Fruit fly (Drosophila melanogaster) whole organism, embryonic: Measurements from ENCODE around the gene Top3beta.

Experiments used
- BEAF-32 ChIP-seq: fragments of 200-800 bp; sonication (Bioruptor generic); optimal IDR thresholded peaks from 3 replicates; lab custom pipeline; 2017; ENCODE audit warnings: missing biosample characterization, missing genetic modification characterization, mild to moderate bottlenecking, moderate library complexity, missing genetic modification reagents
- CG10267 ChIP-seq: fragments of 200-800 bp; sonication (Bioruptor generic); optimal IDR thresholded peaks from 2 replicates; lab custom pipeline; 2018; ENCODE audit warnings: missing biosample characterization, mild to moderate bottlenecking, missing genetic modification characterization, moderate library complexity
- CG10654 ChIP-seq: fragments of 200-800 bp; sonication (Bioruptor generic); optimal IDR thresholded peaks from 2 replicates; lab custom pipeline; 2016; ENCODE audit warnings: missing biosample characterization, missing genetic modification characterization
- CG10959 ChIP-seq: fragments of 200-800 bp; sonication (Bioruptor generic); IDR thresholded peaks from 2 replicates; pipeline ENCODE4 v1.3.6; 2022; ENCODE audit warnings: missing biosample characterization, missing genetic modification characterization
- CG11696 ChIP-seq: fragments of 200-800 bp; sonication (Bioruptor generic); IDR thresholded peaks from 2 replicates; pipeline ENCODE4 v1.3.6; 2022; ENCODE audit warnings: missing biosample characterization, missing genetic modification characterization
- CG13287 ChIP-seq: fragments of 200-800 bp; sonication (Bioruptor generic); IDR thresholded peaks from 2 replicates; pipeline ENCODE4 v1.3.6; 2022; ENCODE audit warnings: missing biosample characterization, missing genetic modification characterization; ENCODE audit not compliant: partially characterized antibody
- CG14710 ChIP-seq: fragments of 200-800 bp; sonication (Bioruptor generic); optimal IDR thresholded peaks from 3 replicates; lab custom pipeline; 2019; ENCODE audit warnings: missing biosample characterization, mild to moderate bottlenecking, missing genetic modification characterization, moderate library complexity
- CG15479 ChIP-seq: fragments of 200-800 bp; sonication (Bioruptor generic); optimal IDR thresholded peaks from 3 replicates; lab custom pipeline; 2019; ENCODE audit warnings: missing biosample characterization, mild to moderate bottlenecking, missing genetic modification characterization, moderate library complexity
- CG15514 ChIP-seq: fragments of 200-800 bp; sonication (Bioruptor generic); optimal IDR thresholded peaks from 3 replicates; lab custom pipeline; 2017; ENCODE audit warnings: missing biosample characterization, missing genetic modification characterization, mild to moderate bottlenecking, moderate library complexity, missing genetic modification reagents
- CG17829 ChIP-seq: fragments of 200-800 bp; optimal IDR thresholded peaks from 2 replicates; lab custom pipeline; 2019; ENCODE audit warnings: missing biosample characterization, mild to moderate bottlenecking, missing genetic modification characterization, moderate library complexity
- CG2199 ChIP-seq: fragments of 200-800 bp; sonication (Bioruptor generic); IDR thresholded peaks from 3 replicates; pipeline ENCODE4 v1.3.6; 2022; ENCODE audit warnings: missing biosample characterization, missing genetic modification characterization
- CG2712 ChIP-seq: fragments of 200-800 bp; optimal IDR thresholded peaks from 3 replicates; lab custom pipeline; 2019; ENCODE audit warnings: missing biosample characterization, mild to moderate bottlenecking, missing genetic modification characterization, moderate library complexity
- CG33213 ChIP-seq: fragments of 200-800 bp; sonication (Bioruptor generic); optimal IDR thresholded peaks from 3 replicates; lab custom pipeline; 2016; ENCODE audit warnings: missing biosample characterization, missing genetic modification characterization
- CG34422 ChIP-seq: fragments of 200-800 bp; sonication (Bioruptor generic); IDR thresholded peaks from 3 replicates; pipeline ENCODE4 v1.3.6; 2022; ENCODE audit warnings: missing biosample characterization, missing genetic modification characterization
- CG42726 ChIP-seq: fragments of 200-800 bp; sonication (Bioruptor generic); IDR thresholded peaks from 2 replicates; pipeline ENCODE4 v1.3.6; 2022; ENCODE audit warnings: missing biosample characterization, missing genetic modification characterization; ENCODE audit not compliant: partially characterized antibody
- CG4617 ChIP-seq: fragments of 200-800 bp; sonication (Bioruptor generic); optimal IDR thresholded peaks from 3 replicates; lab custom pipeline; 2016; ENCODE audit warnings: missing biosample characterization, missing genetic modification characterization, borderline replicate concordance
- CG6791 ChIP-seq: fragments of 200-800 bp; sonication (Bioruptor generic); IDR thresholded peaks from 3 replicates; pipeline ENCODE4 v1.3.6; 2022; ENCODE audit warnings: missing biosample characterization, missing genetic modification characterization; ENCODE audit not compliant: partially characterized antibody
- CG7357 ChIP-seq: fragments of 200-800 bp; sonication (Bioruptor generic); IDR thresholded peaks from 3 replicates; pipeline ENCODE4 v1.3.6; 2022; ENCODE audit warnings: missing biosample characterization, missing genetic modification characterization
- CG7928 ChIP-seq: fragments of 200-800 bp; sonication (Bioruptor generic); optimal IDR thresholded peaks from 2 replicates; lab custom pipeline; 2017; ENCODE audit warnings: missing biosample characterization, mild to moderate bottlenecking, missing genetic modification characterization
- CG9797 ChIP-seq: fragments of 200-800 bp; sonication (Bioruptor generic); optimal IDR thresholded peaks from 3 replicates; lab custom pipeline; 2018; ENCODE audit warnings: missing biosample characterization, mild to moderate bottlenecking, missing genetic modification characterization
- CTCF ChIP-seq: fragments of 200-800 bp; sonication (Bioruptor generic); optimal IDR thresholded peaks from 2 replicates; lab custom pipeline; 2017; ENCODE audit warnings: missing biosample characterization, mild to moderate bottlenecking, missing genetic modification characterization, moderate library complexity
- D ChIP-seq, 2 experiments: fragments of 200-800 bp in 1 of 2; fragments of >200 bp in 1 of 2; sonication (Bioruptor generic) in 1 of 2; optimal IDR thresholded peaks; 2 replicates in 1 of 2; 3 replicates in 1 of 2; lab custom pipeline; 2017; ENCODE audit warnings: mild to moderate bottlenecking in 1 of 2, missing biosample characterization in 1 of 2, missing genetic modification characterization in 1 of 2, missing genetic modification reagents in 1 of 2
- E2f2 ChIP-seq: fragments of 200-800 bp; sonication (Bioruptor generic); IDR thresholded peaks from 2 replicates; pipeline ENCODE4 v1.3.6; 2022; ENCODE audit warnings: missing biosample characterization, missing genetic modification characterization
- Elba2 ChIP-seq: fragments of 200-800 bp; sonication (Bioruptor generic); optimal IDR thresholded peaks from 3 replicates; lab custom pipeline; 2016; ENCODE audit warnings: missing biosample characterization, missing genetic modification characterization
- MBD-R2 ChIP-seq: fragments of 200-800 bp; sonication (Bioruptor generic); IDR thresholded peaks from 2 replicates; pipeline ENCODE4 v1.3.6; 2022; ENCODE audit warnings: missing biosample characterization, missing genetic modification characterization
- Med ChIP-seq: fragments of 200-800 bp; sonication (Bioruptor generic); peaks from one replicate; lab custom pipeline; 2016; ENCODE audit warnings: missing biosample characterization, missing genetic modification characterization, mild to moderate bottlenecking, inconsistent platforms, moderate library complexity
- Myb ChIP-seq: fragments of 200-800 bp; sonication (Bioruptor generic); optimal IDR thresholded peaks from 2 replicates; lab custom pipeline; 2016; ENCODE audit warnings: missing biosample characterization, missing genetic modification characterization
- Rfx ChIP-seq: fragments of 200-800 bp; sonication (Bioruptor generic); IDR thresholded peaks from 2 replicates; pipeline ENCODE4 v1.3.6; 2022; ENCODE audit warnings: missing biosample characterization, missing genetic modification characterization
- Spps ChIP-seq: fragments of 200-800 bp; sonication (Bioruptor generic); optimal IDR thresholded peaks from 2 replicates; lab custom pipeline; 2018; ENCODE audit warnings: missing biosample characterization, mild to moderate bottlenecking, missing genetic modification characterization
- YL-1 ChIP-seq: fragments of 200-800 bp; sonication (Bioruptor generic); optimal IDR thresholded peaks from 3 replicates; lab custom pipeline; 2017; ENCODE audit warnings: missing biosample characterization, mild to moderate bottlenecking, missing genetic modification characterization
- amos ChIP-seq: fragments of 200-800 bp; sonication (Bioruptor generic); IDR thresholded peaks from 2 replicates; pipeline ENCODE4 v1.3.6; 2022; ENCODE audit warnings: missing biosample characterization, missing genetic modification characterization; ENCODE audit not compliant: partially characterized antibody
- bbx ChIP-seq: fragments of 200-800 bp; sonication (Bioruptor generic); IDR thresholded peaks from 2 replicates; pipeline ENCODE4 v1.3.6; 2022; ENCODE audit warnings: missing biosample characterization, missing genetic modification characterization; ENCODE audit not compliant: partially characterized antibody
- dati ChIP-seq: fragments of 200-800 bp; sonication (Bioruptor generic); IDR thresholded peaks from 2 replicates; pipeline ENCODE4 v1.3.6; 2022; ENCODE audit warnings: missing biosample characterization, missing genetic modification characterization
- ewg ChIP-seq: fragments of 200-800 bp; sonication (Bioruptor generic); optimal IDR thresholded peaks from 3 replicates; lab custom pipeline; 2017; ENCODE audit warnings: mild to moderate bottlenecking, missing biosample characterization, missing genetic modification reagents, missing genetic modification characterization
- grau ChIP-seq: fragments of 200-800 bp; optimal IDR thresholded peaks from 3 replicates; lab custom pipeline; 2019; ENCODE audit warnings: missing biosample characterization, mild to moderate bottlenecking, missing genetic modification characterization, moderate library complexity
- knrl ChIP-seq: fragments of 200-800 bp; sonication (Bioruptor generic); IDR thresholded peaks from 3 replicates; pipeline ENCODE4 v1.3.6; 2022; ENCODE audit warnings: missing biosample characterization, missing genetic modification characterization; ENCODE audit not compliant: partially characterized antibody
- nerfin-1 ChIP-seq: fragments of 200-800 bp; sonication (Bioruptor generic); optimal IDR thresholded peaks from 3 replicates; lab custom pipeline; 2019; ENCODE audit warnings: missing biosample characterization, mild to moderate bottlenecking, missing genetic modification characterization, moderate library complexity
- nom ChIP-seq: fragments of 200-800 bp; sonication (Bioruptor generic); optimal IDR thresholded peaks from 2 replicates; lab custom pipeline; 2017; ENCODE audit warnings: missing biosample characterization, missing genetic modification characterization, mild to moderate bottlenecking, moderate library complexity, missing genetic modification reagents
- p53 ChIP-seq: fragments of 200-800 bp; sonication (Bioruptor generic); optimal IDR thresholded peaks from 2 replicates; lab custom pipeline; 2016; ENCODE audit warnings: missing biosample characterization, missing genetic modification characterization
- peb ChIP-seq: fragments of 200-800 bp; sonication (Bioruptor generic); IDR thresholded peaks from 2 replicates; pipeline ENCODE4 v1.3.6; 2022; ENCODE audit warnings: missing biosample characterization, missing genetic modification characterization
- pita ChIP-seq: fragments of 200-800 bp; sonication (Bioruptor generic); optimal IDR thresholded peaks from 2 replicates; lab custom pipeline; 2017; ENCODE audit warnings: missing biosample characterization, mild to moderate bottlenecking, missing genetic modification characterization
- pzg ChIP-seq: fragments of 200-800 bp; sonication (Bioruptor generic); optimal IDR thresholded peaks from 3 replicates; lab custom pipeline; 2018; ENCODE audit warnings: missing biosample characterization, mild to moderate bottlenecking, missing genetic modification characterization, moderate library complexity
- stwl ChIP-seq: fragments of 200-800 bp; sonication (Bioruptor generic); optimal IDR thresholded peaks from 3 replicates; lab custom pipeline; 2018; ENCODE audit warnings: missing biosample characterization, mild to moderate bottlenecking, missing genetic modification characterization, moderate library complexity
- sug ChIP-seq: fragments of 200-800 bp; optimal IDR thresholded peaks from 2 replicates; lab custom pipeline; 2019; ENCODE audit warnings: missing biosample characterization, mild to moderate bottlenecking, missing genetic modification characterization, moderate library complexity
- trem ChIP-seq: fragments of 200-800 bp; optimal IDR thresholded peaks from 3 replicates; lab custom pipeline; 2019; ENCODE audit warnings: missing biosample characterization, mild to moderate bottlenecking, missing genetic modification characterization, moderate library complexity
- unc-4 ChIP-seq: fragments of 200-800 bp; sonication (Bioruptor generic); IDR thresholded peaks from 2 replicates; pipeline ENCODE4 v1.3.6; 2022; ENCODE audit warnings: missing biosample characterization, missing genetic modification characterization; ENCODE audit not compliant: partially characterized antibody

Gene Top3beta

dm6 chrX:6294243-6294642 is 6.5 kb upstream of the Top3beta start, which contains the start of gene CG15892:
Gene CG15892 (minus strand): TSS chrX:6294343.
- TF ChIP-seq nerfin-1 (tag; lab: Kevin White, UChicago) (no peak), CG10959 (GFP tag; lab: Robert Waterston, UW) (no peak), stwl (tag; lab: Kevin White, UChicago) (no peak)

dm6 chrX:6291083-6291699 is 3.4 kb upstream of the Top3beta start, which contains the start of the genes Rpt4 and mldr:
Gene Rpt4 (minus strand): TSS chrX:6291245.
Gene mldr (plus strand): TSS chrX:6291303.
- TF ChIP-seq CG7357 (GFP tag; lab: Robert Waterston, UW) (no peak), CG6791 (GFP tag; lab: Robert Waterston, UW) (peak; percentile 43; the same call in 1 of the 3 replicates), CG34422 (GFP tag; lab: Robert Waterston, UW) (peak; percentile 70; the same call in 1 of the 3 replicates), CG11696 (GFP tag; lab: Robert Waterston, UW) (no peak), pzg (GFP tag; lab: Kevin White, UChicago) (peak; percentile 94), CG14710 (tag; lab: Kevin White, UChicago) (peak; percentile 75), amos (GFP tag; lab: Robert Waterston, UW) (peak; percentile 14; the same call in 1 of the 2 replicates), unc-4 (GFP tag; lab: Robert Waterston, UW) (peak; percentile 41), Elba2 (peak; percentile 77), p53 (GFP tag; lab: Kevin White, UChicago) (no peak), CG10267 (peak; percentile 21), CG17829 (tag; lab: Kevin White, UChicago) (peak; percentile 31), knrl (GFP tag; lab: Robert Waterston, UW) (peak; percentile 45; the same call in 1 of the 3 replicates), Med (GFP tag; lab: Kevin White, UChicago) (peak; percentile 80), CG13287 (peak; percentile 55; the same call in 1 of the 2 replicates), pita (GFP tag; lab: Kevin White, UChicago) (peak; percentile 60), stwl (tag; lab: Kevin White, UChicago) (peak; percentile 38), CG15479 (peak; percentile 67), trem (peak; percentile 37), grau (tag; lab: Kevin White, UChicago) (peak; percentile 3), YL-1 (GFP tag; lab: Kevin White, UChicago) (peak; percentile 87), CG7928 (GFP tag; lab: Kevin White, UChicago) (peak; percentile 38), CG42726 (GFP tag; lab: Robert Waterston, UW) (0 out of 2 replicates have a peak, but pooled peaks have one; percentile 28), CG2712 (tag; lab: Kevin White, UChicago) (peak; percentile 18), dati (no peak), MBD-R2 (GFP tag; lab: Robert Waterston, UW) (peak; percentile 98), bbx (GFP tag; lab: Robert Waterston, UW) (no peak), CTCF (GFP tag; lab: Kevin White, UChicago) (peak; percentile 8), D (optimal IDR thresholded peaks at IDR 0.05; lab: Kevin White, UChicago) (no peak), D (GFP tag; optimal IDR thresholded peaks at IDR 0.05; lab: Kevin White, UChicago) (no peak), CG9797 (GFP tag; lab: Kevin White, UChicago) (peak; percentile 93), CG10654 (GFP tag; lab: Kevin White, UChicago) (no peak), Spps (tag; lab: Kevin White, UChicago) (no peak), CG4617 (peak; percentile 95), E2f2 (GFP tag; lab: Robert Waterston, UW) (peak; percentile 48; the same call in 1 of the 2 replicates), ewg (GFP tag; lab: Kevin White, UChicago) (peak; percentile 32), BEAF-32 (GFP tag; lab: Kevin White, UChicago) (peak; percentile 42), CG2199 (no peak), CG15514 (peak; percentile 57), peb (GFP tag; lab: Robert Waterston, UW) (no peak), sug (tag; lab: Kevin White, UChicago) (peak; percentile 0), Myb (GFP tag; lab: Kevin White, UChicago) (peak; percentile 32), CG33213 (GFP tag; lab: Kevin White, UChicago) (peak; percentile 38), nom (GFP tag; lab: Kevin White, UChicago) (peak; percentile 19), Rfx (GFP tag; lab: Robert Waterston, UW) (0 out of 2 replicates have a peak, but pooled peaks have one; percentile 16)
